Fruit fly (Drosophila melanogaster): Measurements from ENCODE around the gene sds22.

DNA sequence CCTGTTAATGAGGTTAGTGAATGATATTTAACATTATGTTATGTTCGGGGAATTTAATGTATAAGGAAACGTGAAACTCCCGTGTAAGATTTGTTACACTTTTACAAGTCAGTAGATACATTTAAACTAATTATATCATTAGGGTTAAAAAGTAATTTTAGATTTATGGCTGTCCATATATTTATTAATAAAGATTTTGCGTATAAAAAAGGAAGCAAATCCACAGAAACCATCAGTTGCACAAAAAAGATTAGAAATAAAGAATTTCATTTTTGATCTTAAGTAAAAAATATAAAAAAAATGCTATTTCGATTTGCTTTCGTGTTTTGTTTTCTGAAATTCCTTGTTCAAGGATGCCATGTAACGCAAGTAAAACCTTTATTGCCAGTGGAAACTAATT lies 28.9 kb downstream of the sds22 start, which contains the start of gene CG42835:
- TF ChIP-seq Mad (GFP tag; optimal IDR thresholded peaks at IDR 0.05) (no peak), vvl (GFP tag; IDR thresholded peaks at IDR 0.05) (no peak), psq (GFP tag; optimal IDR thresholded peaks at IDR 0.05) (no peak), Vsx1 (GFP tag; optimal IDR thresholded peaks at IDR 0.05) (no peak)

Measured in whole organism, embryonic.